Fruit fly (Drosophila melanogaster) whole organism, embryonic: ENCODE measurements around the gene Pif1B.

Experiments
- Abd-B ChIP-seq: fragments of 200-800 bp; sonication (Bioruptor generic); optimal IDR thresholded peaks from 2 replicates; lab custom pipeline; 2018; ENCODE audit warnings: missing biosample characterization, mild to moderate bottlenecking, missing genetic modification characterization, moderate library complexity
- CG11456 ChIP-seq: fragments of 200-800 bp; sonication (Bioruptor generic); IDR thresholded peaks from 3 replicates; pipeline ENCODE4 v1.3.6; 2022; ENCODE audit warnings: missing biosample characterization, missing genetic modification characterization
- CG12155 ChIP-seq: fragments of 200-800 bp; sonication (Bioruptor generic); optimal IDR thresholded peaks from 3 replicates; lab custom pipeline; 2016; ENCODE audit warnings: missing biosample characterization, missing genetic modification characterization
- CG12299 ChIP-seq: fragments of 200-800 bp; sonication (Bioruptor generic); optimal IDR thresholded peaks from 2 replicates; lab custom pipeline; 2018; ENCODE audit warnings: missing biosample characterization, mild to moderate bottlenecking, missing genetic modification characterization
- CG12744 ChIP-seq: fragments of 200-800 bp; sonication (Bioruptor generic); optimal IDR thresholded peaks from 2 replicates; lab custom pipeline; 2016; ENCODE audit warnings: missing biosample characterization, missing genetic modification characterization
- CG13424 ChIP-seq: fragments of 200-800 bp; sonication (Bioruptor generic); optimal IDR thresholded peaks from 2 replicates; lab custom pipeline; 2019; ENCODE audit warnings: missing biosample characterization, mild to moderate bottlenecking, missing genetic modification characterization, moderate library complexity
- CG14441 ChIP-seq: fragments of 200-800 bp; sonication (Bioruptor generic); IDR thresholded peaks from 2 replicates; pipeline ENCODE4 v1.3.6; 2022; ENCODE audit warnings: missing biosample characterization, missing genetic modification characterization
- CG14965 ChIP-seq: fragments of 200-800 bp; sonication (Bioruptor generic); optimal IDR thresholded peaks from 2 replicates; lab custom pipeline; 2016; ENCODE audit warnings: missing biosample characterization, missing genetic modification characterization, borderline replicate concordance
- CG17186 ChIP-seq: fragments of 200-800 bp; sonication (Bioruptor generic); optimal IDR thresholded peaks from 3 replicates; lab custom pipeline; 2017; ENCODE audit warnings: missing biosample characterization, missing genetic modification reagents, missing genetic modification characterization
- CG17912 ChIP-seq: fragments of 200-800 bp; sonication (Bioruptor generic); optimal IDR thresholded peaks from 2 replicates; lab custom pipeline; 2018; ENCODE audit warnings: missing biosample characterization, mild to moderate bottlenecking, missing genetic modification characterization
- CG18476 ChIP-seq: fragments of 200-800 bp; sonication (Bioruptor generic); optimal IDR thresholded peaks from 2 replicates; lab custom pipeline; 2016; ENCODE audit warnings: missing biosample characterization, mild to moderate bottlenecking, missing genetic modification characterization
- CG2199 ChIP-seq: fragments of 200-800 bp; sonication (Bioruptor generic); IDR thresholded peaks from 3 replicates; pipeline ENCODE4 v1.3.6; 2022; ENCODE audit warnings: missing biosample characterization, missing genetic modification characterization
- CG2202 ChIP-seq: fragments of 200-800 bp; sonication (Bioruptor generic); optimal IDR thresholded peaks from 2 replicates; lab custom pipeline; 2018; ENCODE audit warnings: missing biosample characterization, mild to moderate bottlenecking, missing genetic modification characterization
- CG2678 ChIP-seq: fragments of 200-800 bp; sonication (Bioruptor generic); optimal IDR thresholded peaks from 3 replicates; lab custom pipeline; 2019; ENCODE audit warnings: missing biosample characterization, mild to moderate bottlenecking, missing genetic modification characterization, moderate library complexity
- CG3407 ChIP-seq: fragments of 200-800 bp; sonication (Bioruptor generic); optimal IDR thresholded peaks from 2 replicates; lab custom pipeline; 2018; ENCODE audit warnings: missing biosample characterization, mild to moderate bottlenecking, missing genetic modification characterization
- CG3995 ChIP-seq: fragments of 200-800 bp; sonication (Bioruptor generic); optimal IDR thresholded peaks from 3 replicates; lab custom pipeline; 2016; ENCODE audit warnings: missing biosample characterization, missing genetic modification characterization
- CG4730 ChIP-seq: fragments of 200-800 bp; sonication (Bioruptor generic); IDR thresholded peaks from 2 replicates; pipeline ENCODE4 v1.3.6; 2022; ENCODE audit warnings: missing biosample characterization, missing genetic modification characterization
- CG5953 ChIP-seq: fragments of 200-800 bp; sonication (Bioruptor generic); IDR thresholded peaks from 2 replicates; pipeline ENCODE4 v1.3.6; 2022; ENCODE audit warnings: missing biosample characterization, missing genetic modification characterization
- CG6689 ChIP-seq: fragments of 200-800 bp; sonication (Bioruptor generic); IDR thresholded peaks from 2 replicates; pipeline ENCODE4 v1.3.6; 2022; ENCODE audit warnings: missing biosample characterization, missing genetic modification characterization
- CG7556 ChIP-seq: fragments of 200-800 bp; sonication (Bioruptor generic); optimal IDR thresholded peaks from 2 replicates; lab custom pipeline; 2017; ENCODE audit warnings: missing biosample characterization, mild to moderate bottlenecking, missing genetic modification characterization
- CG8944 ChIP-seq: fragments of 200-800 bp; sonication (Bioruptor generic); optimal IDR thresholded peaks from 3 replicates; lab custom pipeline; 2016; ENCODE audit warnings: missing biosample characterization, missing genetic modification characterization
- CG9609 ChIP-seq: fragments of 200-800 bp; sonication (Bioruptor generic); optimal IDR thresholded peaks from 3 replicates; lab custom pipeline; 2016; ENCODE audit warnings: missing biosample characterization, missing genetic modification characterization
- CkIIα-i1 ChIP-seq: fragments of 200-800 bp; sonication (Bioruptor generic); IDR thresholded peaks from 2 replicates; pipeline ENCODE4 v1.3.6; 2022; ENCODE audit warnings: missing biosample characterization, missing genetic modification characterization
- D19B ChIP-seq: fragments of 200-800 bp; sonication (Bioruptor generic); optimal IDR thresholded peaks from 2 replicates; lab custom pipeline; 2017; ENCODE audit warnings: missing biosample characterization, mild to moderate bottlenecking, missing genetic modification characterization
- Dfd ChIP-seq, 2 experiments: fragments of >200 bp; optimal IDR thresholded peaks; 2 replicates each; lab custom pipeline; 2017; ENCODE audit warnings: missing biosample characterization in 2 of 2, missing genetic modification characterization in 2 of 2
- E2f2 ChIP-seq: fragments of 200-800 bp; sonication (Bioruptor generic); IDR thresholded peaks from 2 replicates; pipeline ENCODE4 v1.3.6; 2022; ENCODE audit warnings: missing biosample characterization, missing genetic modification characterization
- ERR ChIP-seq: fragments of 200-800 bp; sonication (Bioruptor generic); optimal IDR thresholded peaks from 2 replicates; lab custom pipeline; 2016; ENCODE audit warnings: missing biosample characterization, missing genetic modification characterization
- HLHmδ ChIP-seq: fragments of 200-800 bp; sonication (Bioruptor generic); optimal IDR thresholded peaks from 2 replicates; lab custom pipeline; 2018; ENCODE audit warnings: missing biosample characterization, mild to moderate bottlenecking, missing genetic modification characterization, moderate library complexity
- Hmr ChIP-seq: fragments of 200-800 bp; sonication (Bioruptor generic); optimal IDR thresholded peaks from 3 replicates; lab custom pipeline; 2017; ENCODE audit warnings: mild to moderate bottlenecking, missing biosample characterization, missing genetic modification reagents, missing genetic modification characterization
- Hmx ChIP-seq: fragments of 200-800 bp; sonication (Bioruptor generic); optimal IDR thresholded peaks from 2 replicates; lab custom pipeline; 2016; ENCODE audit warnings: missing biosample characterization, missing genetic modification characterization
- MTF-1 ChIP-seq: fragments of 200-800 bp; sonication (Bioruptor generic); optimal IDR thresholded peaks from 2 replicates; lab custom pipeline; 2018; ENCODE audit warnings: missing biosample characterization, mild to moderate bottlenecking, missing genetic modification characterization, borderline replicate concordance
- Nf-YB ChIP-seq: fragments of 200-800 bp; sonication (Bioruptor generic); optimal IDR thresholded peaks from 3 replicates; lab custom pipeline; 2019; ENCODE audit warnings: missing biosample characterization, mild to moderate bottlenecking, missing genetic modification characterization, moderate library complexity
- Vsx1 ChIP-seq: fragments of 200-800 bp; sonication (Bioruptor generic); optimal IDR thresholded peaks from 2 replicates; lab custom pipeline; 2017; ENCODE audit warnings: missing biosample characterization, mild to moderate bottlenecking, missing genetic modification characterization, missing genetic modification reagents
- YL-1 ChIP-seq: fragments of 200-800 bp; sonication (Bioruptor generic); optimal IDR thresholded peaks from 3 replicates; lab custom pipeline; 2017; ENCODE audit warnings: missing biosample characterization, mild to moderate bottlenecking, missing genetic modification characterization
- bab2 ChIP-seq: fragments of 200-800 bp; sonication (Bioruptor generic); optimal IDR thresholded peaks from 2 replicates; lab custom pipeline; 2016; ENCODE audit warnings: missing biosample characterization, missing genetic modification characterization
- cad ChIP-seq: fragments of >200 bp; optimal IDR thresholded peaks from 2 replicates; lab custom pipeline; 2017; ENCODE audit warnings: missing biosample characterization, missing genetic modification characterization
- esg ChIP-seq: fragments of 200-800 bp; sonication (Bioruptor generic); conservative IDR thresholded peaks from 2 replicates; pipeline ENCODE4 v1.3.6; 2022; ENCODE audit warnings: missing biosample characterization, missing genetic modification characterization
- eve ChIP-seq, 2 experiments: fragments of >200 bp; optimal IDR thresholded peaks; 2 replicates each; lab custom pipeline; 2017; ENCODE audit warnings: missing biosample characterization in 2 of 2, missing genetic modification characterization in 2 of 2
- gcm ChIP-seq: fragments of 200-800 bp; sonication (Bioruptor generic); optimal IDR thresholded peaks from 2 replicates; lab custom pipeline; 2019; ENCODE audit warnings: missing biosample characterization, mild to moderate bottlenecking, missing genetic modification characterization, moderate library complexity
- h ChIP-seq: fragments of >200 bp; optimal IDR thresholded peaks from 2 replicates; lab custom pipeline; 2017
- kah ChIP-seq: fragments of 200-800 bp; sonication (Bioruptor generic); optimal IDR thresholded peaks from 2 replicates; lab custom pipeline; 2018; ENCODE audit warnings: missing biosample characterization, mild to moderate bottlenecking, missing genetic modification characterization
- kay ChIP-seq: fragments of 200-800 bp; sonication (Bioruptor generic); optimal IDR thresholded peaks from 2 replicates; lab custom pipeline; 2016; ENCODE audit warnings: missing biosample characterization, missing genetic modification characterization
- lab ChIP-seq: fragments of 200-800 bp; sonication (Bioruptor generic); optimal IDR thresholded peaks from 3 replicates; lab custom pipeline; 2017; ENCODE audit warnings: missing biosample characterization, missing genetic modification characterization, mild to moderate bottlenecking, moderate library complexity, missing genetic modification reagents
- lola ChIP-seq, 3 experiments: fragments of >200 bp in 2 of 3; fragments of 200-800 bp in 1 of 3; sonication (Bioruptor generic) in 1 of 3; optimal IDR thresholded peaks; 2 replicates each; lab custom pipeline; 2017 to 2019; ENCODE audit warnings: missing biosample characterization in 3 of 3, missing genetic modification characterization in 3 of 3, mild to moderate bottlenecking in 1 of 3, moderate library complexity in 1 of 3
- onecut ChIP-seq: fragments of 200-800 bp; sonication (Bioruptor generic); IDR thresholded peaks from 2 replicates; pipeline ENCODE4 v1.3.6; 2022; ENCODE audit warnings: missing biosample characterization, missing genetic modification characterization
- pzg ChIP-seq: fragments of 200-800 bp; sonication (Bioruptor generic); optimal IDR thresholded peaks from 3 replicates; lab custom pipeline; 2018; ENCODE audit warnings: missing biosample characterization, mild to moderate bottlenecking, missing genetic modification characterization, moderate library complexity
- slou ChIP-seq: fragments of 200-800 bp; sonication (Bioruptor generic); optimal IDR thresholded peaks from 3 replicates; lab custom pipeline; 2016; ENCODE audit warnings: missing biosample characterization, missing genetic modification characterization
- sr ChIP-seq: fragments of 200-800 bp; sonication (Bioruptor generic); IDR thresholded peaks from 3 replicates; pipeline ENCODE4 v1.3.6; 2022; ENCODE audit warnings: missing biosample characterization, missing genetic modification characterization
- usp ChIP-seq: fragments of >200 bp; optimal IDR thresholded peaks from 2 replicates; lab custom pipeline; 2017; ENCODE audit warnings: missing biosample characterization, missing genetic modification characterization
- vvl ChIP-seq: fragments of 200-800 bp; sonication (Bioruptor generic); IDR thresholded peaks from 2 replicates; pipeline ENCODE4 v1.3.6; 2022; ENCODE audit warnings: missing biosample characterization, missing genetic modification characterization

Gene Pif1B

DNA sequence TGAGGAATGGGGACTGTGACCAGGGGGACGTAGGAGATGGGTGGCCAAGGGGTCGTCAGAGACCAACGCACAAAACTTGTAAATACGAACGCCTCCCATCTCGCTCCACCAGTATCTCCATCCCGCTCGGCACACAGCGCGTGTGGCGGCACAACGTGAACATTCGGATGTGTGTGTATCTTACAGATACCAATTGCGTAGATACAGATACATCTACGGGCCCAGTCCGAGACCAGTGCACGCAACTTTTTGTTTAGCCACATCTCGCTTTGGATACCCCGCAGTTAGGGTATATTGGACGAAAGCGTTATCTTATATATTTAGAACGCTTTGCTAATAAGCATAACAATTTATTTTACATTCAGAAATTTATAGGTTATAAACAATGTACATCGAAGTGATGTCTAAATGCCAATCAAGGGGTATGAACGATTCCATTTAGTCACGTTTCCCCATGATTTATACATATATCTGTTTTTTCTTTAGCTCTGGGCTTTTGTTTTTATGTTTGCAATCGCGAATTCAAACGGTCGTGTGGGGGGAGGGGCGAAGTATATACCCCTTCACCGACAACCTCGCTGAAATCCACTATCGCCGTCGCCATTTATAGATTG lies 10.5 kb upstream of the Pif1B start (continued):
- peak; percentile 95 for TF ChIP-seq CkIIα-i1 (GFP tag; lab: Robert Waterston, UW)
- TF ChIP-seq Abd-B (GFP tag; lab: Kevin White, UChicago) = peak; percentile 99
- peak; percentile 98 for TF ChIP-seq CG8944 (GFP tag; lab: Kevin White, UChicago)
- TF ChIP-seq bab2 (GFP tag; lab: Kevin White, UChicago) = peak; percentile 99
- TF ChIP-seq Vsx1 = peak; percentile 95
- peak; percentile 89 for TF ChIP-seq HLHmδ (GFP tag; lab: Kevin White, UChicago)
- TF ChIP-seq CG13424 (tag; lab: Kevin White, UChicago) = peak; percentile 99
- peak; percentile 100 for TF ChIP-seq D19B (GFP tag; lab: Kevin White, UChicago)
- TF ChIP-seq CG11456 = peak; percentile 99
- TF ChIP-seq Dfd (GFP tag; optimal IDR thresholded peaks at IDR 0.05; lab: Kevin White, UChicago) = no peak
- TF ChIP-seq Hmr (GFP tag; lab: Kevin White, UChicago) = peak; percentile 100
- peak; percentile 98 for TF ChIP-seq CG7556 (GFP tag; lab: Kevin White, UChicago)
- TF ChIP-seq ERR (GFP tag; lab: Kevin White, UChicago) = peak; percentile 98
- TF ChIP-seq h (lab: Kevin White, UChicago) = no peak
- peak; percentile 89 for TF ChIP-seq Nf-YB (GFP tag; lab: Kevin White, UChicago)
- TF ChIP-seq CG14965 (GFP tag; lab: Kevin White, UChicago) = peak; percentile 89
- TF ChIP-seq CG14441 (GFP tag; lab: Robert Waterston, UW) = peak; percentile 99
- peak; percentile 98 for TF ChIP-seq CG2199
- TF ChIP-seq esg (GFP tag; lab: Robert Waterston, UW) = peak; percentile 99
- TF ChIP-seq CG5953 (GFP tag; lab: Robert Waterston, UW) = peak; percentile 98
- peak; percentile 95 for TF ChIP-seq YL-1
- TF ChIP-seq eve (GFP tag; optimal IDR thresholded peaks at IDR 0.05; lab: Kevin White, UChicago) = peak in 1 of 2 experiments; percentile 99
- TF ChIP-seq usp (GFP tag; lab: Kevin White, UChicago) = no peak
- peak; percentile 95 for TF ChIP-seq CG3407
- peak; percentile 98 for TF ChIP-seq CG12299 (tag; lab: Kevin White, UChicago)
- TF ChIP-seq CG2678 (tag; lab: Kevin White, UChicago) = peak; percentile 99
- TF ChIP-seq CG12155 (GFP tag; lab: Kevin White, UChicago) = peak; percentile 98
- TF ChIP-seq CG3995 (GFP tag; lab: Kevin White, UChicago) = peak; percentile 88
- peak; percentile 41 for TF ChIP-seq pzg (GFP tag; lab: Kevin White, UChicago)
- TF ChIP-seq kah (GFP tag; lab: Kevin White, UChicago) = peak; percentile 97
- TF ChIP-seq MTF-1 (GFP tag; lab: Kevin White, UChicago) = peak; percentile 97
- TF ChIP-seq cad = no peak
- TF ChIP-seq lab = peak; percentile 100
- TF ChIP-seq CG9609 = peak; percentile 98
- peak; percentile 98 for TF ChIP-seq CG4730 (GFP tag; lab: Robert Waterston, UW)
- peak; percentile 99 for TF ChIP-seq vvl (GFP tag; lab: Robert Waterston, UW)
- peak; percentile 98 for TF ChIP-seq CG6689
- TF ChIP-seq CG17912 = peak; percentile 95
- TF ChIP-seq Hmx (GFP tag; lab: Kevin White, UChicago) = peak; percentile 97
- peak; percentile 94 for TF ChIP-seq CG2202
- TF ChIP-seq kay = peak; percentile 98
- TF ChIP-seq E2f2 = peak; percentile 88
- peak; percentile 87 for TF ChIP-seq CG17186
- peak; percentile 97 for TF ChIP-seq CG18476 (GFP tag; lab: Kevin White, UChicago)
- peak; percentile 92 for TF ChIP-seq slou (GFP tag; lab: Kevin White, UChicago)
- TF ChIP-seq lola (GFP tag; optimal IDR thresholded peaks at IDR 0.05; lab: Kevin White, UChicago) = peak in 1 of 3 experiments; percentile 97
- peak; percentile 94 for TF ChIP-seq sr
- peak; percentile 96 for TF ChIP-seq onecut (GFP tag; lab: Robert Waterston, UW)
- peak; percentile 99 for TF ChIP-seq CG12744 (GFP tag; lab: Kevin White, UChicago)
- peak; percentile 98 for TF ChIP-seq gcm
